Worm (Caenorhabditis elegans) whole organism, L1 larva: ENCODE data around the gene F38B6.3.

ENCODE experiments used
- C04F5.9 ChIP-seq: sonication (generic microtip); optimal IDR thresholded peaks from 2 replicates; lab custom pipeline; 2016; ENCODE audit warnings: missing genetic modification characterization, missing compliant biosample characterization
- C16A3.4 ChIP-seq: fragments of 150-350 bp; optimal IDR thresholded peaks from 2 replicates; lab custom pipeline; 2014; ENCODE audit warnings: missing biosample characterization, missing genetic modification characterization
- aly-2 ChIP-seq: fragments of 150-350 bp; optimal IDR thresholded peaks from 2 replicates; lab custom pipeline; 2014; ENCODE audit warnings: missing biosample characterization, missing genetic modification characterization
- ama-1 ChIP-seq: fragments of 150-350 bp; optimal IDR thresholded peaks from 2 replicates; lab custom pipeline; 2014
- blmp-1 ChIP-seq: fragments of 150-350 bp; optimal IDR thresholded peaks from 2 replicates; lab custom pipeline; 2014; ENCODE audit warnings: missing biosample characterization, missing genetic modification characterization
- fkh-4 ChIP-seq: sonication (generic microtip); optimal IDR thresholded peaks from 2 replicates; lab custom pipeline; 2016; ENCODE audit warnings: missing compliant biosample characterization, missing genetic modification characterization, borderline replicate concordance
- fos-1 ChIP-seq: fragments of 150-350 bp; optimal IDR thresholded peaks from 2 replicates; lab custom pipeline; 2014; ENCODE audit warnings: missing biosample characterization, missing genetic modification characterization
- lsy-2 ChIP-seq, 2 experiments: fragments of 150-350 bp; optimal IDR thresholded peaks; 2 replicates each; lab custom pipeline; 2014; ENCODE audit warnings: missing biosample characterization in 2 of 2, missing genetic modification characterization in 2 of 2
- sptf-1 ChIP-seq: fragments of 150-350 bp; optimal IDR thresholded peaks from 2 replicates; lab custom pipeline; 2014; ENCODE audit warnings: missing biosample characterization, missing genetic modification characterization
- unc-98 ChIP-seq: fragments of 200-800 bp; sonication (Bioruptor generic); IDR thresholded peaks from 2 replicates; pipeline ENCODE4 v1.3.6; 2022; ENCODE audit warnings: missing genetic modification characterization, missing compliant biosample characterization
- zag-1 ChIP-seq: fragments of 150-350 bp; optimal IDR thresholded peaks from 2 replicates; lab custom pipeline; 2014; ENCODE audit warnings: missing biosample characterization, missing genetic modification characterization
- zip-4 ChIP-seq: fragments of 200-800 bp; sonication (Bioruptor generic); optimal IDR thresholded peaks from 2 replicates; lab custom pipeline; 2018; ENCODE audit warnings: mild to moderate bottlenecking, missing genetic modification characterization, moderate library complexity, missing compliant biosample characterization
- ztf-11 ChIP-seq, 2 experiments: sonication (generic microtip); optimal IDR thresholded peaks; 2 replicates each; lab custom pipeline; 2016 to 2017; ENCODE audit warnings: missing genetic modification characterization in 2 of 2, missing biosample characterization in 1 of 2, missing compliant biosample characterization in 1 of 2

ce11 chrX:6671717-6672116, 21.7 kb upstream of the F38B6.3 start:
- TF ChIP-seq zip-4 = no peak
- TF ChIP-seq C16A3.4 (tag; lab: Kevin White, UChicago) = no peak
- TF ChIP-seq fkh-4 = no peak
- no peak for TF ChIP-seq ama-1 (lab: Kevin White, UChicago)
- TF ChIP-seq fos-1 = no peak
- no peak for TF ChIP-seq C04F5.9 (tag; lab: Kevin White, UChicago)
- peak; percentile 44 for TF ChIP-seq blmp-1 (tag; lab: Kevin White, UChicago)
- no peak for TF ChIP-seq sptf-1 (tag; lab: Kevin White, UChicago)
- TF ChIP-seq ztf-11 (tag; optimal IDR thresholded peaks at IDR 0.05; lab: Kevin White, UChicago) = no peak
- no peak for TF ChIP-seq lsy-2 (tag; optimal IDR thresholded peaks at IDR 0.05; lab: Kevin White, UChicago)
- no peak for TF ChIP-seq zag-1 (tag; lab: Kevin White, UChicago)
- no peak for TF ChIP-seq unc-98
- TF ChIP-seq aly-2 (tag; lab: Kevin White, UChicago) = no peak
